Fruit fly (Drosophila melanogaster): Measurements from ENCODE around the gene Set.

- TF ChIP-seq EcR (GFP tag; optimal IDR thresholded peaks at IDR 0.05) (no peak), pan (optimal IDR thresholded peaks at IDR 0.05) (no peak), CG8478 (optimal IDR thresholded peaks at IDR 0.05) (no peak), usp (GFP tag; optimal IDR thresholded peaks at IDR 0.05) (no peak), psq (optimal IDR thresholded peaks at IDR 0.05) (no peak)
These were observed 11.8 kb downstream of the Set start, which contains the start of the genes Cp190 and CG4338 for dm6 chr3R:15275158-15275623.

All from whole organism.